Fruit fly (Drosophila melanogaster) whole organism, prepupa: ENCODE data around the gene CG9662.
A peak's percentile ranks its signal among the peaks of the same experiment; 100 is the strongest.

Experiments used
- Blimp-1 ChIP-seq: fragments of 200-800 bp; sonication (Bioruptor generic); optimal IDR thresholded peaks from 3 replicates; lab custom pipeline; 2017; ENCODE audit warnings: missing biosample characterization, missing genetic modification characterization, mild to moderate bottlenecking, moderate library complexity, missing genetic modification reagents
- CG10669 ChIP-seq: fragments of 200-800 bp; sonication (Bioruptor generic); optimal IDR thresholded peaks from 3 replicates; lab custom pipeline; 2018; ENCODE audit warnings: missing biosample characterization, mild to moderate bottlenecking, missing genetic modification characterization, moderate library complexity
- CG11294 ChIP-seq: fragments of 200-800 bp; sonication (Bioruptor generic); IDR thresholded peaks from 2 replicates; pipeline ENCODE4 v1.3.6; 2022; ENCODE audit warnings: missing biosample characterization, missing genetic modification characterization
- CG11762 ChIP-seq: fragments of 200-800 bp; sonication (Bioruptor generic); optimal IDR thresholded peaks from 3 replicates; lab custom pipeline; 2016; ENCODE audit warnings: missing biosample characterization, missing genetic modification characterization; ENCODE audit not compliant: insufficient read depth
- CG11902 ChIP-seq: fragments of 200-800 bp; sonication (Bioruptor generic); optimal IDR thresholded peaks from 3 replicates; lab custom pipeline; 2016; ENCODE audit warnings: missing biosample characterization, missing genetic modification characterization
- CG1621 ChIP-seq: fragments of 200-800 bp; sonication (Bioruptor generic); optimal IDR thresholded peaks from 3 replicates; lab custom pipeline; 2018; ENCODE audit warnings: missing biosample characterization, mild to moderate bottlenecking, missing genetic modification characterization
- CG16779 ChIP-seq: fragments of 200-800 bp; sonication (Bioruptor generic); optimal IDR thresholded peaks from 3 replicates; lab custom pipeline; 2017; ENCODE audit warnings: missing biosample characterization, mild to moderate bottlenecking, missing genetic modification characterization
- CG3032 ChIP-seq: fragments of 200-800 bp; optimal IDR thresholded peaks from 2 replicates; lab custom pipeline; 2019; ENCODE audit warnings: missing biosample characterization, mild to moderate bottlenecking, missing genetic modification characterization, moderate library complexity
- CG31627 ChIP-seq: fragments of 200-800 bp; sonication (Bioruptor generic); optimal IDR thresholded peaks from 3 replicates; lab custom pipeline; 2016; ENCODE audit warnings: missing biosample characterization, missing genetic modification characterization
- CG32006 ChIP-seq: fragments of 200-800 bp; sonication (Bioruptor generic); optimal IDR thresholded peaks from 3 replicates; lab custom pipeline; 2017; ENCODE audit warnings: missing biosample characterization, mild to moderate bottlenecking, missing genetic modification characterization
- CG3919 ChIP-seq: fragments of 200-800 bp; sonication (Bioruptor generic); optimal IDR thresholded peaks from 3 replicates; lab custom pipeline; 2016; ENCODE audit warnings: missing biosample characterization, missing genetic modification characterization
- CG6276 ChIP-seq: fragments of 200-800 bp; sonication (Bioruptor generic); optimal IDR thresholded peaks from 2 replicates; lab custom pipeline; 2017; ENCODE audit warnings: missing biosample characterization, mild to moderate bottlenecking, missing genetic modification characterization
- CG6792 ChIP-seq: fragments of 200-800 bp; sonication (Bioruptor generic); optimal IDR thresholded peaks from 3 replicates; lab custom pipeline; 2016; ENCODE audit warnings: missing biosample characterization, missing genetic modification characterization
- CG6854 ChIP-seq: fragments of 200-800 bp; sonication (Bioruptor generic); optimal IDR thresholded peaks from 2 replicates; lab custom pipeline; 2017; ENCODE audit warnings: missing biosample characterization, mild to moderate bottlenecking, missing genetic modification characterization
- CG7368 ChIP-seq: fragments of 200-800 bp; sonication (Bioruptor generic); optimal IDR thresholded peaks from 3 replicates; lab custom pipeline; 2016; ENCODE audit warnings: missing biosample characterization, missing genetic modification characterization
- CG8119 ChIP-seq: fragments of 200-800 bp; sonication (Bioruptor generic); IDR thresholded peaks from 3 replicates; pipeline ENCODE4 v1.3.6; 2022; ENCODE audit warnings: missing biosample characterization, missing genetic modification characterization
- CG9139 ChIP-seq: fragments of 200-800 bp; sonication (Bioruptor generic); optimal IDR thresholded peaks from 3 replicates; lab custom pipeline; 2017; ENCODE audit warnings: missing biosample characterization, mild to moderate bottlenecking, missing genetic modification characterization
- Eip75B ChIP-seq: fragments of 200-800 bp; sonication (Bioruptor generic); optimal IDR thresholded peaks from 3 replicates; lab custom pipeline; 2016; ENCODE audit warnings: missing biosample characterization, missing genetic modification characterization
- Eip78C ChIP-seq: fragments of 200-800 bp; sonication (Bioruptor generic); peaks from one replicate; lab custom pipeline; 2016; ENCODE audit warnings: missing biosample characterization, missing genetic modification characterization
- Ets96B ChIP-seq: fragments of 200-800 bp; optimal IDR thresholded peaks from 2 replicates; lab custom pipeline; 2019; ENCODE audit warnings: missing biosample characterization, mild to moderate bottlenecking, missing genetic modification characterization, moderate library complexity
- Hr38 ChIP-seq: sonication (Bioruptor generic); optimal IDR thresholded peaks from 2 replicates; lab custom pipeline; 2016; ENCODE audit warnings: missing biosample characterization, missing genetic modification characterization
- Lpt ChIP-seq: fragments of 200-800 bp; sonication (Bioruptor generic); optimal IDR thresholded peaks from 3 replicates; lab custom pipeline; 2016; ENCODE audit warnings: missing biosample characterization, missing genetic modification characterization
- Met ChIP-seq: fragments of 200-800 bp; sonication (Bioruptor generic); optimal IDR thresholded peaks from 3 replicates; lab custom pipeline; 2016; ENCODE audit warnings: missing biosample characterization, missing genetic modification characterization
- OdsH ChIP-seq: fragments of 200-800 bp; sonication (Bioruptor generic); optimal IDR thresholded peaks from 3 replicates; lab custom pipeline; 2016; ENCODE audit warnings: missing biosample characterization, missing genetic modification characterization
- Smox ChIP-seq: fragments of 200-800 bp; sonication (Bioruptor generic); optimal IDR thresholded peaks from 3 replicates; lab custom pipeline; 2016; ENCODE audit warnings: missing biosample characterization, missing genetic modification characterization
- Sox102F ChIP-seq: fragments of 200-800 bp; sonication (Bioruptor generic); optimal IDR thresholded peaks from 2 replicates; lab custom pipeline; 2016; ENCODE audit warnings: missing biosample characterization, mild to moderate bottlenecking, missing genetic modification characterization
- Sox15 ChIP-seq: fragments of 200-800 bp; sonication (Bioruptor generic); optimal IDR thresholded peaks from 3 replicates; lab custom pipeline; 2016; ENCODE audit warnings: missing biosample characterization, missing genetic modification characterization
- achi ChIP-seq: fragments of 200-800 bp; sonication (Bioruptor generic); optimal IDR thresholded peaks from 3 replicates; lab custom pipeline; 2016; ENCODE audit warnings: missing biosample characterization, missing genetic modification characterization
- acj6 ChIP-seq: fragments of 200-800 bp; sonication (Bioruptor generic); optimal IDR thresholded peaks from 3 replicates; lab custom pipeline; 2016; ENCODE audit warnings: missing biosample characterization, missing genetic modification characterization
- cyc ChIP-seq: fragments of 200-800 bp; sonication (Bioruptor generic); optimal IDR thresholded peaks from 3 replicates; lab custom pipeline; 2016; ENCODE audit warnings: missing biosample characterization, missing genetic modification characterization
- dac ChIP-seq: fragments of 200-800 bp; sonication (Bioruptor generic); optimal IDR thresholded peaks from 2 replicates; lab custom pipeline; 2017; ENCODE audit warnings: missing biosample characterization, mild to moderate bottlenecking, missing genetic modification characterization
- dsx ChIP-seq: fragments of 200-800 bp; optimal IDR thresholded peaks from 3 replicates; lab custom pipeline; 2019; ENCODE audit warnings: missing biosample characterization, mild to moderate bottlenecking, missing genetic modification characterization, moderate library complexity; ENCODE audit not compliant: poor library complexity, severe bottlenecking
- esn ChIP-seq: fragments of 200-800 bp; sonication (Bioruptor generic); optimal IDR thresholded peaks from 2 replicates; lab custom pipeline; 2016; ENCODE audit warnings: missing biosample characterization, mild to moderate bottlenecking, missing genetic modification characterization, moderate library complexity
- fd59A ChIP-seq: fragments of 200-800 bp; sonication (Bioruptor generic); optimal IDR thresholded peaks from 2 replicates; lab custom pipeline; 2017; ENCODE audit warnings: missing biosample characterization, mild to moderate bottlenecking, missing genetic modification characterization, missing genetic modification reagents
- fkh ChIP-seq: fragments of 200-800 bp; sonication (Bioruptor generic); optimal IDR thresholded peaks from 3 replicates; lab custom pipeline; 2017; ENCODE audit warnings: missing biosample characterization, mild to moderate bottlenecking, missing genetic modification characterization, moderate library complexity
- lz ChIP-seq: fragments of 200-800 bp; sonication (Bioruptor generic); optimal IDR thresholded peaks from 3 replicates; lab custom pipeline; 2016; ENCODE audit warnings: missing biosample characterization, missing genetic modification characterization
- net ChIP-seq: fragments of 200-800 bp; sonication (Bioruptor generic); optimal IDR thresholded peaks from 3 replicates; lab custom pipeline; 2016; ENCODE audit warnings: missing biosample characterization, missing genetic modification characterization
- salr ChIP-seq, 2 experiments: fragments of 200-800 bp; sonication (Bioruptor generic); optimal IDR thresholded peaks; 3 replicates each; lab custom pipeline; 2016 to 2018; ENCODE audit warnings: missing biosample characterization in 2 of 2, missing genetic modification characterization in 2 of 2, mild to moderate bottlenecking in 1 of 2
- svp ChIP-seq: fragments of 200-800 bp; sonication (Bioruptor generic); peaks from one replicate; lab custom pipeline; 2016; ENCODE audit warnings: missing biosample characterization, missing genetic modification characterization
- topi ChIP-seq: fragments of 200-800 bp; sonication (Bioruptor generic); optimal IDR thresholded peaks from 3 replicates; lab custom pipeline; 2016; ENCODE audit warnings: missing biosample characterization, missing genetic modification characterization
- vri ChIP-seq: fragments of 200-800 bp; sonication (Bioruptor generic); optimal IDR thresholded peaks from 3 replicates; lab custom pipeline; 2016; ENCODE audit warnings: missing biosample characterization, mild to moderate bottlenecking, missing genetic modification characterization

Gene CG9662

DNA sequence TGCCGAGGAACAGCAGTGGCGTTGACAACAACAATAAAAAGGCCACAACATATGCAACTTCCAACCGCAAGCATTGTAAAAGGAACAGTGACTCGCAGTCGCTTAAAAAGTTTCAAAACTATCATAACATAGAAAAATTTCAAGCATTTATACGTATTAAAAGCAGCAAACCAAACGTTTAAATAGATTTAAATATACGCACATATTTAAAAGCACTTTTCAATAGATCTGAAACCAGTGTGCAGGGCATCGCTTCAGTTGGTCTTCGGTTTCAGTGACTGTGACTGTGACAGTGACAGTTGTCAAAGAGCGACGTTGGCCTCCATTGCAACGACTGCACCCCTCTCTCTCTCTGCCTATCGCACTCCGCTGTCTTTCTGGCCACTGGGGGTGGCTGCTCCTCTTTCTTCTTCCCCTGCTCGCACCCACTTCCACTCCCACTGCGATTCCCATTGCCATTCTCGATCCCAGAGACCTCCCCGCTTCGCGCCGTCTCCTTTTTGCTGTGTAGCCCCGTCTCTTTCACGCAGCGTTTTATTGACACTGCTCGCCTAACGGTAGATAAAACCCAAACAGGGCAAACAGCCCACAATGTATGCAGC is 28.3 kb downstream of the CG9662 start (continued):
- TF ChIP-seq Met (GFP tag; lab: Kevin White, UChicago) (peak; percentile 83), net (peak; percentile 92), CG1621 (tag; lab: Kevin White, UChicago) (peak; percentile 93), CG8119 (GFP tag; lab: Robert Waterston, UW) (peak; percentile 96), dac (peak; percentile 90), topi (peak; percentile 90), Hr38 (peak; percentile 46), CG6792 (GFP tag; lab: Kevin White, UChicago) (peak; percentile 95), CG11762 (GFP tag; lab: Kevin White, UChicago) (peak; percentile 93), CG3919 (peak; percentile 93), Eip78C (peak; percentile 98), Lpt (GFP tag; lab: Kevin White, UChicago) (peak; percentile 93), CG11294 (GFP tag; lab: Robert Waterston, UW) (peak; percentile 96), CG6276 (GFP tag; lab: Kevin White, UChicago) (peak; percentile 86), CG9139 (GFP tag; lab: Kevin White, UChicago) (peak; percentile 86), Smox (peak; percentile 84), OdsH (GFP tag; lab: Kevin White, UChicago) (peak; percentile 96), CG7368 (GFP tag; lab: Kevin White, UChicago) (peak; percentile 89), CG3032 (tag; lab: Kevin White, UChicago) (peak; percentile 91), Sox102F (GFP tag; lab: Kevin White, UChicago) (peak; percentile 95), Eip75B (GFP tag; lab: Kevin White, UChicago) (peak; percentile 92), CG31627 (peak; percentile 89), acj6 (GFP tag; lab: Kevin White, UChicago) (peak; percentile 92), CG11902 (GFP tag; lab: Kevin White, UChicago) (peak; percentile 91), CG10669 (GFP tag; lab: Kevin White, UChicago) (peak; percentile 94), salr (GFP tag; optimal IDR thresholded peaks at IDR 0.05; lab: Kevin White, UChicago) (peak; percentile 86 to 91), achi (peak; percentile 95), esn (GFP tag; lab: Kevin White, UChicago) (peak; percentile 95), Ets96B (tag; lab: Kevin White, UChicago) (peak; percentile 93), Blimp-1 (GFP tag; lab: Kevin White, UChicago) (peak; percentile 69), CG16779 (peak; percentile 72), fkh (GFP tag; lab: Kevin White, UChicago) (peak; percentile 37), dsx (GFP tag; lab: Kevin White, UChicago) (peak; percentile 89), vri (GFP tag; lab: Kevin White, UChicago) (peak; percentile 89), cyc (peak; percentile 80), fd59A (GFP tag; lab: Kevin White, UChicago) (peak; percentile 89), svp (GFP tag; lab: Kevin White, UChicago) (peak; percentile 97), CG6854 (GFP tag; lab: Kevin White, UChicago) (peak; percentile 77), lz (GFP tag; lab: Kevin White, UChicago) (peak; percentile 91), CG32006 (GFP tag; lab: Kevin White, UChicago) (peak; percentile 92)

DNA sequence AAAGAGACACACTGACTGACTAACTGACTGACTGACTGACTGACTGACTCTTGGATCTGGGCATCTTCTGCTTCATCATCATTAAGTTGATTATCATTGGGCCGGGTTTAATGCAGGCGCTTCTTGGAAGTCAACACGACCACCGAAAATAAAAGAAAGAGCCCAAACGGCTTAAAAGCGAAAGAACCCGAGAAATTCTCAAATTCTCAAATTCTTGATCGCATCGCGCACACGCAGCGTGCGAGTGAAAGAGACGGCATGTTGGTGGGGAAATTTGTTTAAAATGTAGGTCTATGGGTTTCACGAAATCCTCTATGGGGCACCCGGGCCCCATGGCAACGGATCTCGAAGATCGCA is 30.1 kb downstream of the CG9662 start:
- TF ChIP-seq svp (GFP tag; lab: Kevin White, UChicago) = peak; percentile 74
- no peak for TF ChIP-seq Sox15
